Worm (Caenorhabditis elegans) whole organism, midembryonic: ENCODE results near the gene nhr-175.

Source experiments
- T22C8.4 ChIP-seq: fragments of 200-800 bp; sonication (Bioruptor generic); IDR thresholded peaks from 2 replicates; pipeline ENCODE4 v1.3.6; 2022; ENCODE audit warnings: missing genetic modification characterization, missing compliant biosample characterization
- cog-1 ChIP-seq: sonication (generic microtip); optimal IDR thresholded peaks from 2 replicates; lab custom pipeline; 2016; ENCODE audit warnings: missing genetic modification characterization, missing compliant biosample characterization
- flt-1 ChIP-seq: fragments of 200-800 bp; sonication (Bioruptor generic); IDR thresholded peaks from 2 replicates; pipeline ENCODE4 v1.3.6; 2022; ENCODE audit warnings: missing genetic modification characterization, missing compliant biosample characterization
- klf-2 ChIP-seq: fragments of 200-800 bp; sonication (Bioruptor generic); conservative IDR thresholded peaks from 2 replicates; pipeline ENCODE4 v1.3.6; 2022; ENCODE audit warnings: missing genetic modification reagents, missing genetic modification characterization, missing compliant biosample characterization
- med-1 ChIP-seq: sonication (generic microtip); optimal IDR thresholded peaks from 2 replicates; lab custom pipeline; 2017; ENCODE audit warnings: missing genetic modification characterization, mild to moderate bottlenecking, missing compliant biosample characterization, antibody characterized with exemption, missing genetic modification reagents; ENCODE audit not compliant: insufficient read depth
- ref-1 ChIP-seq: fragments of 200-800 bp; sonication (Bioruptor generic); conservative IDR thresholded peaks from 2 replicates; pipeline ENCODE4 v1.3.6; 2022; ENCODE audit warnings: missing genetic modification reagents, missing genetic modification characterization, missing compliant biosample characterization
- tab-1 ChIP-seq: fragments of 200-800 bp; sonication (Bioruptor generic); IDR thresholded peaks from 2 replicates; pipeline ENCODE4 v1.3.6; 2022; ENCODE audit warnings: missing genetic modification characterization, missing compliant biosample characterization
- ztf-23 ChIP-seq: fragments of 200-800 bp; sonication (Bioruptor generic); IDR thresholded peaks from 2 replicates; pipeline ENCODE4 v1.3.6; 2022; ENCODE audit warnings: missing genetic modification reagents, missing genetic modification characterization, missing compliant biosample characterization
- ztf-29 ChIP-seq: fragments of 200-800 bp; sonication (Bioruptor generic); IDR thresholded peaks from 2 replicates; pipeline ENCODE4 v1.3.6; 2022; ENCODE audit warnings: missing genetic modification reagents, missing genetic modification characterization, missing compliant biosample characterization

Gene nhr-175

DNA sequence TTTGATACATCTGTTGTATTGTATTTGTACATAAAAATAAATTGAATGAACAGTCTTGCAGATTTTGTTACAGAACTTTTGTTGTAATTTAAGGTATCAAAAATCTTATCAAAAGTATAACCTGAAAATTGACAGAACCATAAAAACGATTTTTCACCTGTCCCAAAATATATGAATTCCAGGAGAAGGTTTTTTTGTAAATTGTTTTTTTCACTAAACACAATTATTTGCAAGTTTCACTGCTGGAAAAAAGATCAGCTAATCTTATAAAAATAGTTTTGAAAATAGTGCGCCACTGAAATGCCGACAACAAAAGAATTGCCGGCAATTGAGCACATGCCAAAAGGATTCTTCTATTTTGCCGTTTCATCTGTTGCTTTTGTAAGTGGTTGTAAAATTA, 23.3 kb upstream of the nhr-175 start, which contains the start of gene srx-130:
Gene srx-130, plus strand, starts transcription at position 301 of the 400 bp plus-strand sequence.
- TF ChIP-seq ztf-23 (GFP tag; lab: Robert Waterston, UW) (no peak), T22C8.4 (no peak), flt-1 (GFP tag; lab: Robert Waterston, UW) (no peak), tab-1 (GFP tag; lab: Robert Waterston, UW) (no peak), klf-2 (GFP tag; lab: Robert Waterston, UW) (no peak), ztf-29 (GFP tag; lab: Robert Waterston, UW) (no peak), cog-1 (tag; lab: Kevin White, UChicago) (no peak), med-1 (GFP tag; lab: Kevin White, UChicago) (no peak), ref-1 (GFP tag; lab: Robert Waterston, UW) (no peak)

DNA sequence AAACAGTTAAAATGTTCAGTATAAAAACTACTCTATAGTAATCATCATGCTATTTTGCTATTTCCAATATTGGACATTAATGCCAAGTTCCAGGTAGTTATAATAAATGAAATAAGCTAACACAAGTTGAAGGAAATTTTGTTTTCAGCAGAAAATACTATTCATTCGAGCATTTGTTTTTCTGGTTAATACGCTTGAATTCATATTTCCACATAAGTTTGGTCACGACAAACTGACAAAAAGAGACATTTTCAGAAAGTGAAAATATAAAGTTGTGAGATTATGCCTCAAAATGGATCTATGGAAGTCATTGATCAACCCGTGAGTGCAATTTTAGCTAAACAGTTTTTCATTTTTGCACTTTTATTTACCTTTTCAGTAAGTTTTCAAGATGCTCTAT, 21.4 kb upstream of the nhr-175 start, which contains the start of gene srx-131:
Gene srx-131, plus strand, starts transcription at position 301 of the 400 bp plus-strand sequence.
- TF ChIP-seq T22C8.4 = no peak
- no peak for TF ChIP-seq klf-2 (GFP tag; lab: Robert Waterston, UW)
- TF ChIP-seq cog-1 (tag; lab: Kevin White, UChicago) = no peak
- no peak for TF ChIP-seq flt-1 (GFP tag; lab: Robert Waterston, UW)
- TF ChIP-seq tab-1 (GFP tag; lab: Robert Waterston, UW) = no peak
- TF ChIP-seq med-1 (GFP tag; lab: Kevin White, UChicago) = no peak
- TF ChIP-seq ztf-29 (GFP tag; lab: Robert Waterston, UW) = no peak
- no peak for TF ChIP-seq ref-1 (GFP tag; lab: Robert Waterston, UW)
- TF ChIP-seq ztf-23 (GFP tag; lab: Robert Waterston, UW) = no peak

DNA sequence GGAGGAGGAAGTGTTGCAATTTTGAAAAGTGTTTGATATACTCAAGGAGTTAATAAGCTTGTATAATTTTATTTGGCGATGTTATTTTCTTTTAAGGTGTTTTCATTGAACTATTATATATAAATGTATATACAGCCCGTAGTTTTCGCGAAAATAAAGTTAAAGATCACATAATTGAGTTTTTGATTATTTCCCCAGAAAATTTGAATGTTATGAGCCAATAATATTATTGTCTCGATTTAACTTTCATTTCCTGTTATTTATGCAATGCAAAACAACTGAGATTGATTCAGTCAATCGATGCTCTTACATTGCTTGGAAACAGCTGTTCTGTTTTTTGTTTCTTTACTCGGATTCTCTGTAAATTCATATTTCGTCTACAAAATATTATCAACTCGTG, 18.1 kb upstream of the nhr-175 start, which contains the start of gene srx-133:
Gene srx-133, plus strand, starts transcription at position 301 of the 400 bp plus-strand sequence.
- TF ChIP-seq tab-1 (GFP tag; lab: Robert Waterston, UW) (no peak), med-1 (GFP tag; lab: Kevin White, UChicago) (no peak), klf-2 (GFP tag; lab: Robert Waterston, UW) (no peak), flt-1 (GFP tag; lab: Robert Waterston, UW) (no peak), cog-1 (tag; lab: Kevin White, UChicago) (no peak), ref-1 (GFP tag; lab: Robert Waterston, UW) (no peak), ztf-23 (GFP tag; lab: Robert Waterston, UW) (no peak)

- TF ChIP-seq med-1 (GFP tag; lab: Kevin White, UChicago) = no peak
- no peak for TF ChIP-seq ref-1 (GFP tag; lab: Robert Waterston, UW)
- no peak for TF ChIP-seq T22C8.4
- no peak for TF ChIP-seq klf-2 (GFP tag; lab: Robert Waterston, UW)
- TF ChIP-seq ztf-23 (GFP tag; lab: Robert Waterston, UW) = no peak
- TF ChIP-seq tab-1 (GFP tag; lab: Robert Waterston, UW) = no peak
- TF ChIP-seq ztf-29 (GFP tag; lab: Robert Waterston, UW) = no peak
- TF ChIP-seq cog-1 (tag; lab: Kevin White, UChicago) = no peak
- TF ChIP-seq flt-1 (GFP tag; lab: Robert Waterston, UW) = no peak
These were observed 16.3 kb upstream of the nhr-175 start, which contains the start of gene hpx-2 for ce11 chrV:13850170-13850569. Gene hpx-2 (plus strand): TSS chrV:13850470.

DNA sequence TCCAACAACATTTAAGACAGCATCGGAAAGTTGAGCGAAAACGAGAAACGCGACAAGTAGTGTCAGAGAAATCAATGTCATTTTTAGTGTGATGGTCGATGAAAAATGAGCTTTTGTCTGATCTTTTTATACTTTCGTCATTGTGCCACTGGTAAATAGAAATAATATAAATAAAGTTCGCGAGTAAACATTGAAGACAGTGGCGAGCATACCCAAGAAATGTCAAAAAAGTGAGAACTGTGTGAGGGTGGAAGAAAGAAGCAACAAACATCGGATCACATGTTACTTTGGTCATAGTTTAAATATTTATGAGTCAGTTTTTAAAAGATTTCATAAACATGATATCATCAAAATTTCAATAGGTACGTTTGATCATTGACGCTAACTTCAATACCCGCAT, 12.2 kb upstream of the nhr-175 start, which contains the start of gene ttr-21:
Gene ttr-21, minus strand, starts transcription at position 100 of the 400 bp plus-strand sequence.
- no peak for TF ChIP-seq ztf-23 (GFP tag; lab: Robert Waterston, UW)
- TF ChIP-seq ref-1 (GFP tag; lab: Robert Waterston, UW) = no peak
- TF ChIP-seq ztf-29 (GFP tag; lab: Robert Waterston, UW) = no peak
- TF ChIP-seq med-1 (GFP tag; lab: Kevin White, UChicago) = no peak
- no peak for TF ChIP-seq flt-1 (GFP tag; lab: Robert Waterston, UW)
- no peak for TF ChIP-seq cog-1 (tag; lab: Kevin White, UChicago)
- TF ChIP-seq tab-1 (GFP tag; lab: Robert Waterston, UW) = no peak
- no peak for TF ChIP-seq T22C8.4
- TF ChIP-seq klf-2 (GFP tag; lab: Robert Waterston, UW) = no peak

DNA sequence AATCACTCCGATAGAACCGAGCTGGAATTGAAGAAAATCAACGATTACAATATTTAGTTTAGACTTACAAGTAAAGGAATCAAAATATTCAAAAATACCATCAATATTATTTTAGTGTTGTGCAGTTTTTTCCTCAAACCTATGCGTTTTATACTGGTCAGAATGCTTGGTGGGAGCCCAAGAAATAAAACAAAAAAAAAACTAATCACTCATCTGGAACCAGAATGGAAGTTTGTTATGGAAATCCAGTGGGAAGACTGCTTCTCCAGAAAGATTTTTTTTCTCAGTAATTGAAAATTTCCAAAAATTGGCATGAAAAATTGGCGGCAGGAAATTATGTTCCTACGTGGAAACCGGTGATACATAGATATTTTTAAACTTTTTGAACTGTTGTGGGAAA, 10.1 kb upstream of the nhr-175 start, which contains the start of gene srx-134:
Gene srx-134, minus strand, starts transcription at position 101 of the 400 bp plus-strand sequence.
- TF ChIP-seq cog-1 (tag; lab: Kevin White, UChicago) (no peak), ztf-29 (GFP tag; lab: Robert Waterston, UW) (no peak), tab-1 (GFP tag; lab: Robert Waterston, UW) (no peak), klf-2 (GFP tag; lab: Robert Waterston, UW) (no peak), med-1 (GFP tag; lab: Kevin White, UChicago) (no peak), ztf-23 (GFP tag; lab: Robert Waterston, UW) (no peak), T22C8.4 (no peak), flt-1 (GFP tag; lab: Robert Waterston, UW) (no peak), ref-1 (GFP tag; lab: Robert Waterston, UW) (no peak)

DNA sequence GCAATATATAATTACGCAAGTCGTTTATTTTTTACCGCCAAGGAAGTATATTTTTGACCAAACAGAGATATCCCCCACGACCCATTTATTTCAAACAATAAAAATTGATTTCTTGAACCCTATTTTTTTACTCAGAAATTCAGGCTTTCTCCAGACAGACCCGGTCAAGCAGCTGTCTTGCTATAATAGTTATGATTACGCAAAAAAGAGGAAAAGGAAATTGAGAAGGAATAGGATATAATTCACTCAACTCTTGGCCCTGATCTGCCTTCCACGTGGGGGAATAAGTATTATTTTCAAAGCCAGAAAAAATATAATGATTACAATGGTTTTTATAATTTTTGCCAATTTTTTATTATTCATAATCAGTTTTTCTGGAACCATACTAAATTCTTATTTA, 9.4 kb upstream of the nhr-175 start, which contains the start of gene srx-136:
Gene srx-136, plus strand, starts transcription at position 301 of the 400 bp plus-strand sequence.
- TF ChIP-seq ztf-29 (GFP tag; lab: Robert Waterston, UW) = no peak
- no peak for TF ChIP-seq ztf-23 (GFP tag; lab: Robert Waterston, UW)
- TF ChIP-seq ref-1 (GFP tag; lab: Robert Waterston, UW) = no peak
- TF ChIP-seq med-1 (GFP tag; lab: Kevin White, UChicago) = no peak
- TF ChIP-seq tab-1 (GFP tag; lab: Robert Waterston, UW) = no peak
- no peak for TF ChIP-seq flt-1 (GFP tag; lab: Robert Waterston, UW)
- TF ChIP-seq klf-2 (GFP tag; lab: Robert Waterston, UW) = no peak
- no peak for TF ChIP-seq T22C8.4
- TF ChIP-seq cog-1 (tag; lab: Kevin White, UChicago) = no peak

- TF ChIP-seq ztf-29 (GFP tag; lab: Robert Waterston, UW) = no peak
- TF ChIP-seq tab-1 (GFP tag; lab: Robert Waterston, UW) = no peak
- TF ChIP-seq klf-2 (GFP tag; lab: Robert Waterston, UW) = no peak
- no peak for TF ChIP-seq med-1 (GFP tag; lab: Kevin White, UChicago)
- TF ChIP-seq T22C8.4 = no peak
- no peak for TF ChIP-seq cog-1 (tag; lab: Kevin White, UChicago)
- no peak for TF ChIP-seq flt-1 (GFP tag; lab: Robert Waterston, UW)
These were observed 7.6 kb upstream of the nhr-175 start, which contains the start of gene srx-135 for ce11 chrV:13858906-13859305. Gene srx-135 (plus strand): TSS chrV:13859206.
